Fruit fly (Drosophila melanogaster) ovary, adult (tissue): Measurements from ENCODE around the gene Cdc7.

Source experiments
- CG17801 ChIP-seq: fragments of 200-800 bp; optimal IDR thresholded peaks from 2 replicates; lab custom pipeline; 2019; ENCODE audit warnings: missing biosample characterization, mild to moderate bottlenecking, missing genetic modification characterization, moderate library complexity; ENCODE audit not compliant: partially characterized antibody

Gene Cdc7

dm6 chrX:6703957-6704356 is 49.6 kb downstream of the Cdc7 start:
- no peak for TF ChIP-seq CG17801 (GFP tag; lab: Kevin White, UChicago)

- TF ChIP-seq CG17801 (GFP tag; lab: Kevin White, UChicago) = no peak
Observed at dm6 chrX:6705059-6705802, 50.9 kb downstream of the Cdc7 start.

dm6 chrX:6705890-6706289 is 51.5 kb downstream of the Cdc7 start:
- no peak for TF ChIP-seq CG17801 (GFP tag; lab: Kevin White, UChicago)

- no peak for TF ChIP-seq CG17801 (GFP tag; lab: Kevin White, UChicago)
Observed at dm6 chrX:6706570-6707306, 52.4 kb downstream of the Cdc7 start.

- TF ChIP-seq CG17801 (GFP tag; lab: Kevin White, UChicago) = no peak
Observed at dm6 chrX:6708138-6708537, 53.8 kb downstream of the Cdc7 start.

dm6 chrX:6708580-6709199 is 54.3 kb downstream of the Cdc7 start:
- TF ChIP-seq CG17801 (GFP tag; lab: Kevin White, UChicago) = no peak
